Fruit fly (Drosophila melanogaster): ENCODE measurements around the gene squ.
A peak's percentile ranks its signal among the peaks of the same experiment; 100 is the strongest.

squ gene

dm6 chr2L:16683958-16684877 is 4.4 kb downstream of the squ start, which contains the start of gene CG31807 (continued):
- peak; percentile 65 for TF ChIP-seq ind (GFP tag; optimal IDR thresholded peaks at IDR 0.05)
- TF ChIP-seq CG33557 (GFP tag; optimal IDR thresholded peaks at IDR 0.05): peak; percentile 45
- TF ChIP-seq NfI (GFP tag; optimal IDR thresholded peaks at IDR 0.05): peak; percentile 83
- peak; percentile 55 for TF ChIP-seq CG18011 (GFP tag; optimal IDR thresholded peaks at IDR 0.05)
- 0 out of 3 replicates have a peak, but pooled peaks have one; percentile 38 for TF ChIP-seq ken (GFP tag; IDR thresholded peaks at IDR 0.05)
- peak; percentile 62 for TF ChIP-seq CG12659 (GFP tag; optimal IDR thresholded peaks at IDR 0.05)
- TF ChIP-seq CG7745 (tag; optimal IDR thresholded peaks at IDR 0.05): no peak
- peak; percentile 84 for TF ChIP-seq Hsf (GFP tag; optimal IDR thresholded peaks at IDR 0.05)
- peak; percentile 75 for TF ChIP-seq phol (tag; optimal IDR thresholded peaks at IDR 0.05)
- TF ChIP-seq dimm (GFP tag; IDR thresholded peaks at IDR 0.05): no peak; the same call in 1 of the 2 replicates
- TF ChIP-seq lmd (GFP tag; IDR thresholded peaks at IDR 0.05): peak; percentile 57; the same call in 1 of the 2 replicates
- no peak for TF ChIP-seq CG42726 (GFP tag; IDR thresholded peaks at IDR 0.05; ENCODE audit: partially characterized antibody)
- peak; percentile 52 for TF ChIP-seq nau (GFP tag; optimal IDR thresholded peaks at IDR 0.05)
- TF ChIP-seq bigmax (GFP tag; optimal IDR thresholded peaks at IDR 0.05): no peak
- peak; percentile 68 for TF ChIP-seq HmgZ (tag; optimal IDR thresholded peaks at IDR 0.05)
- TF ChIP-seq MBD-R2 (GFP tag; IDR thresholded peaks at IDR 0.05): no peak
- TF ChIP-seq NK7.1 (GFP tag; optimal IDR thresholded peaks at IDR 0.05): no peak
- TF ChIP-seq chinmo (GFP tag; IDR thresholded peaks at IDR 0.05; ENCODE audit: partially characterized antibody): 0 out of 4 replicates have a peak, but pooled peaks have one; percentile 35
- TF ChIP-seq jigr1 (GFP tag; IDR thresholded peaks at IDR 0.05): no peak
- TF ChIP-seq unc-4 (GFP tag; IDR thresholded peaks at IDR 0.05; ENCODE audit: partially characterized antibody): no peak
- peak; percentile 69 for TF ChIP-seq CG17359 (tag; optimal IDR thresholded peaks at IDR 0.05)
- no peak for TF ChIP-seq abd-A (tag; optimal IDR thresholded peaks at IDR 0.05)
- no peak for TF ChIP-seq CG6175 (GFP tag; IDR thresholded peaks at IDR 0.05)
- TF ChIP-seq gce (GFP tag; IDR thresholded peaks at IDR 0.05): 0 out of 3 replicates have a peak, but pooled peaks have one; percentile 42
- peak; percentile 52 for TF ChIP-seq HLH54F (GFP tag; optimal IDR thresholded peaks at IDR 0.05)
- TF ChIP-seq dan (GFP tag; IDR thresholded peaks at IDR 0.05): no peak
- TF ChIP-seq bab2 (GFP tag; optimal IDR thresholded peaks at IDR 0.05): peak; percentile 59
- TF ChIP-seq zen2 (GFP tag; IDR thresholded peaks at IDR 0.05; ENCODE audit: partially characterized antibody): no peak
- TF ChIP-seq fu2 (GFP tag; optimal IDR thresholded peaks at IDR 0.05): peak; percentile 27
- peak; percentile 26 for TF ChIP-seq CG18476 (GFP tag; optimal IDR thresholded peaks at IDR 0.05)
- no peak for TF ChIP-seq en (GFP tag; optimal IDR thresholded peaks at IDR 0.05)
- TF ChIP-seq Ravus (GFP tag; IDR thresholded peaks at IDR 0.05): no peak
- TF ChIP-seq chn (GFP tag; optimal IDR thresholded peaks at IDR 0.05): peak; percentile 42
- peak; percentile 73 for TF ChIP-seq CG2120 (GFP tag; optimal IDR thresholded peaks at IDR 0.05)
- TF ChIP-seq CG7556 (GFP tag; optimal IDR thresholded peaks at IDR 0.05): peak; percentile 78
- peak; percentile 21 for TF ChIP-seq CG14441 (GFP tag; IDR thresholded peaks at IDR 0.05)
- peak; percentile 87 for TF ChIP-seq PHDP (tag; optimal IDR thresholded peaks at IDR 0.05)
- no peak for TF ChIP-seq cas (GFP tag; IDR thresholded peaks at IDR 0.05)
- TF ChIP-seq exex (tag; optimal IDR thresholded peaks at IDR 0.05): no peak
- no peak; the same call in 1 of the 3 replicates for TF ChIP-seq Mrtf (GFP tag; IDR thresholded peaks at IDR 0.05)
- no peak for TF ChIP-seq Hey (tag; optimal IDR thresholded peaks at IDR 0.05)
- no peak for TF ChIP-seq E2f1 (GFP tag; IDR thresholded peaks at IDR 0.05)
- TF ChIP-seq pho (GFP tag; optimal IDR thresholded peaks at IDR 0.05): peak; percentile 28
- peak; percentile 63 for TF ChIP-seq CG12236 (GFP tag; optimal IDR thresholded peaks at IDR 0.05)
- peak; percentile 50 for TF ChIP-seq CG12942 (GFP tag; optimal IDR thresholded peaks at IDR 0.05)
- TF ChIP-seq dysf (GFP tag; IDR thresholded peaks at IDR 0.05): peak; percentile 60; the same call in 1 of the 3 replicates
- peak in 1 of 2 experiments; percentile 2 for TF ChIP-seq crp (GFP tag; optimal IDR thresholded peaks at IDR 0.05)
- no peak for TF ChIP-seq HLHmδ (GFP tag; optimal IDR thresholded peaks at IDR 0.05)

All from whole organism, embryonic.